Worm (Caenorhabditis elegans): ENCODE data around the gene F26F4.6.

ce11 chrIII:4895313-4895712, 1.9 kb upstream of the F26F4.6 start:
- TF ChIP-seq alr-1 (tag; optimal IDR thresholded peaks at IDR 0.05) (no peak), snpc-4 (tag; optimal IDR thresholded peaks at IDR 0.05) (no peak), fos-1 (tag; optimal IDR thresholded peaks at IDR 0.05) (no peak), skn-1 (tag; optimal IDR thresholded peaks at IDR 0.05) (no peak), elt-3 (tag; optimal IDR thresholded peaks at IDR 0.05) (no peak), ZK546.5 (tag; optimal IDR thresholded peaks at IDR 0.05) (no peak)
